Worm (Caenorhabditis elegans): ENCODE data around the gene srt-41.
"Not testable (repeated sequence)": the region's sequence is repeated elsewhere in the genome, so short reads cannot be mapped to it uniquely, and the experiment has no call there.

srt-41 gene

DNA sequence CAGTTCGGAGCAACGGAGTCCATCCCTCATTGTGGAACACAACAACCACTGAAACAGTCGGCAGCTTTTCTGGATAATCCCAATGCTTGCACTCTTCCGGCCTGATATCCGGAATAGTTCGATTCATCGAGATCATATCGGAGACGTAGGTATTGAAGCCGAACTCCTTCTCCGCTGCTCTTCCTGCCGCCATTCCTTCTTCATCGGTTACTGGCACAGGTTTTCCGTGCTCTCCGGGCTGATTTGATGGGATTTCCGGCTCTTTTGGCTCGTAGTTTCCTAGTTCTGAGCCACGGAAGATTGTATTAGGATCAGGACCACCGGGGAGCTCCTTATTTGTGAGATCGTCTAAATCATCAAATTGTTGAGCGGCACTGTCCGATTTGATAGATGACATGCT, 17.1 kb upstream of the srt-41 start:
- TF ChIP-seq ets-7 (tag; optimal IDR thresholded peaks at IDR 0.05): no peak
- TF ChIP-seq tbx-11 (GFP tag; IDR thresholded peaks at IDR 0.05): no peak
- no peak for TF ChIP-seq ceh-36 (tag; optimal IDR thresholded peaks at IDR 0.05)
- TF ChIP-seq flt-1 (GFP tag; IDR thresholded peaks at IDR 0.05): no peak
- no peak for TF ChIP-seq sea-1 (GFP tag; conservative IDR thresholded peaks at IDR 0.05)

DNA sequence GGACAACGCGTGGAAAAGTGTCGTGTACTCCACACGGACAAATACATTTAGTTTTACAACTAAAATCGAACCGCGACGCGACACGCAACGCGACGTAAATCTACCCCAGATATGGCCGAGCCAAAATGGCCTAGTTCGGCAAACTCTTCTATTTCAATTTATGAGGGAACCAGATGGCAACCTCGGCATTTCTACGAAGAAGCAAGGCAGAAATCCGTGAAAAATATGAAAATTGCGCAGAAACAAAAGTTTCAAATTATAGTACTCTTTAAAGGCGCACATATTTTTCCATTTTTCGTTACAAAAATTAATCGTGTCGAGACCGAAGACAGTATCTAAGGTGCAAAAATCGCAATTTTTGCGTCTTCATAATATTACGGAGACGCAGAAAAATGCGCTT, 11.8 kb upstream of the srt-41 start, which contains the start of gene Y46H3A.5:
Gene Y46H3A.5, minus strand, starts transcription at position 101 of the 400 bp plus-strand sequence.
- TF ChIP-seq tra-4 (tag; optimal IDR thresholded peaks at IDR 0.05); tbx-11 (GFP tag; IDR thresholded peaks at IDR 0.05); hnd-1 (tag; optimal IDR thresholded peaks at IDR 0.05): not testable (repeated sequence)

DNA sequence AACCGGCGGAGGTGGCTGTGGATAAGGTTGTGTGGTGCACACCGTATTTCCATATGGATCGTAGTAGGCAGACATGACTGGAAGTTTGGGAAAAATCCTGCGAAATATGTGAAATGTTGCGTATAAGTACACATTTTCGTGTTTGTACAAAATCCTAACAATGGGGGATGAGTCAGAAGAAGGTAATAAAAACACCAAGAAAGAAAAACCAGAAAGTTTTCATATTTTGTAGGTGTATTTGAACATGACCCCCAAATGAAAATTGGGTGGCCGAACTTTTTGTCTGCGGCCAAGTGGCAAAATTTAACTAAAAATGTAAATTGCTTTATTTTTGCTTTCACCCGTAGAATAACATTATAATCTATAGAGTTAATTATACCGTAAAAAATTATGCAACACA, 8.1 kb upstream of the srt-41 start, which contains the start of gene Y46H3A.4:
Gene Y46H3A.4, minus strand, starts transcription at position 101 of the 400 bp plus-strand sequence.
- TF ChIP-seq tra-4 (tag; optimal IDR thresholded peaks at IDR 0.05): no peak
- TF ChIP-seq hmbx-1 (tag; optimal IDR thresholded peaks at IDR 0.05): no peak
- no peak for TF ChIP-seq B0310.2 (tag; optimal IDR thresholded peaks at IDR 0.05)
- no peak for TF ChIP-seq hnd-1 (tag; optimal IDR thresholded peaks at IDR 0.05)
- TF ChIP-seq scrt-1 (GFP tag; IDR thresholded peaks at IDR 0.05): no peak
- no peak for TF ChIP-seq flt-1 (GFP tag; IDR thresholded peaks at IDR 0.05)
- TF ChIP-seq F13C5.2 (tag; optimal IDR thresholded peaks at IDR 0.05): no peak
- TF ChIP-seq aly-1 (tag; optimal IDR thresholded peaks at IDR 0.05): no peak
- no peak for TF ChIP-seq ceh-36 (tag; optimal IDR thresholded peaks at IDR 0.05)
- no peak for TF ChIP-seq hmg-4 (GFP tag; optimal IDR thresholded peaks at IDR 0.05)
- no peak for TF ChIP-seq ama-1 (optimal IDR thresholded peaks at IDR 0.05)
- TF ChIP-seq pes-1 (GFP tag; IDR thresholded peaks at IDR 0.05): no peak
- no peak for TF ChIP-seq ets-7 (tag; optimal IDR thresholded peaks at IDR 0.05)
- no peak for TF ChIP-seq tbx-37 (GFP tag; conservative IDR thresholded peaks at IDR 0.05)
- TF ChIP-seq sea-1 (GFP tag; conservative IDR thresholded peaks at IDR 0.05): no peak
- no peak for TF ChIP-seq tbx-11 (GFP tag; IDR thresholded peaks at IDR 0.05)

DNA sequence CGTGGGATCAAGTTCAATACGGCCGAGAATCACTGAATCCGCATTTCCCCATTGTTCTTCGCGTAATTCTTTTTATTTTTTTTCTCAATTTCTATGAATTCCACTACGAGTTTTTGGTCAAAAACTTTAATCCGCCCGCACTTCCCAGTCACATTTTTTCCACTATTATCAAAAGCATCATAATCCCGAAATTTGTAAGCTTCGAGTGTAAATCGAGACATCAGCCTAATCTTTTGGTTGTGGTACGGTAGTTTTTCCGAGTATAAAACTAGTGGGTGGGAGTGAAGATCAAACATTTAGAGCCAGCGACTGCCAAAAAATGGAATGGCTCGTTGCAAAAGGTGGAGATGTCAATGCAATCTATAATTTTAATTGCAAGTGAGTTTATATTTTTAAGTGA, 4.2 kb upstream of the srt-41 start, which contains the start of gene srt-42:
Gene srt-42, plus strand, starts transcription at position 301 of the 400 bp plus-strand sequence.
- TF ChIP-seq tbx-37 (GFP tag; conservative IDR thresholded peaks at IDR 0.05): no peak
- no peak for TF ChIP-seq tra-4 (tag; optimal IDR thresholded peaks at IDR 0.05)
- no peak for TF ChIP-seq F13C5.2 (tag; optimal IDR thresholded peaks at IDR 0.05)
- no peak for TF ChIP-seq scrt-1 (GFP tag; IDR thresholded peaks at IDR 0.05)
- TF ChIP-seq ceh-13 (GFP tag; optimal IDR thresholded peaks at IDR 0.05): no peak
- TF ChIP-seq hmg-4 (GFP tag; optimal IDR thresholded peaks at IDR 0.05): no peak
- no peak for TF ChIP-seq ama-1 (optimal IDR thresholded peaks at IDR 0.05)
- no peak for TF ChIP-seq pes-1 (GFP tag; IDR thresholded peaks at IDR 0.05)
- no peak for TF ChIP-seq aly-1 (tag; optimal IDR thresholded peaks at IDR 0.05)

DNA sequence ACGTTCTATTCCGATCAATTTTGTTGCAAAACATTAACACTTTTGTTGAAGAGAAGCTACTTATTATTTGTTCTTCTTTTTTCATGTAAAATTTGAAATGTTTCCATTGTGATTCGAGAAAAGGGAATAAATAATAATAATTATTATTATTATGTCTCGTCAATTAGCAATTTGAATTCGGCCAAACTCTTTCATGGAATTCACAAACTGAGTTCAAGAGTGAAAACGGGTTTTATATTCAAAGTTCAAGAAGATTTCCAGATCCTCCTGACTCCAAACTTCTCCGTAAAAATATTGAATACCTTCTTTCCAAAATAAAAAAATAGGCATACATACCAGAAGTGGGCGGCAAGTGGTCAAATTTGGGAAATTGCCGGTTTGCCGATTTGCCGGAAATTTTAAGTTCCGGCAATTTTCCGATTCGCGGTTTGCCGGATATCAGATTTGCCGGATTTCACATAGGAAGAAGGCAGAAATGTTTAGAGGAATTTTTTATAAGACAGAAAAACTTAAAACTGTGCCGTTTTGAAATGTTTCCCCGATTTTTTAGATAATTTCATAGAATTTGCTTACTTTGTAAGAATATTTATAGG, 2.9 kb upstream of the srt-41 start:
- TF ChIP-seq tbx-11 (GFP tag; IDR thresholded peaks at IDR 0.05): no peak
- 0 out of 2 replicates have a peak, but pooled peaks have one; percentile 16 for TF ChIP-seq sea-1 (GFP tag; conservative IDR thresholded peaks at IDR 0.05)

DNA sequence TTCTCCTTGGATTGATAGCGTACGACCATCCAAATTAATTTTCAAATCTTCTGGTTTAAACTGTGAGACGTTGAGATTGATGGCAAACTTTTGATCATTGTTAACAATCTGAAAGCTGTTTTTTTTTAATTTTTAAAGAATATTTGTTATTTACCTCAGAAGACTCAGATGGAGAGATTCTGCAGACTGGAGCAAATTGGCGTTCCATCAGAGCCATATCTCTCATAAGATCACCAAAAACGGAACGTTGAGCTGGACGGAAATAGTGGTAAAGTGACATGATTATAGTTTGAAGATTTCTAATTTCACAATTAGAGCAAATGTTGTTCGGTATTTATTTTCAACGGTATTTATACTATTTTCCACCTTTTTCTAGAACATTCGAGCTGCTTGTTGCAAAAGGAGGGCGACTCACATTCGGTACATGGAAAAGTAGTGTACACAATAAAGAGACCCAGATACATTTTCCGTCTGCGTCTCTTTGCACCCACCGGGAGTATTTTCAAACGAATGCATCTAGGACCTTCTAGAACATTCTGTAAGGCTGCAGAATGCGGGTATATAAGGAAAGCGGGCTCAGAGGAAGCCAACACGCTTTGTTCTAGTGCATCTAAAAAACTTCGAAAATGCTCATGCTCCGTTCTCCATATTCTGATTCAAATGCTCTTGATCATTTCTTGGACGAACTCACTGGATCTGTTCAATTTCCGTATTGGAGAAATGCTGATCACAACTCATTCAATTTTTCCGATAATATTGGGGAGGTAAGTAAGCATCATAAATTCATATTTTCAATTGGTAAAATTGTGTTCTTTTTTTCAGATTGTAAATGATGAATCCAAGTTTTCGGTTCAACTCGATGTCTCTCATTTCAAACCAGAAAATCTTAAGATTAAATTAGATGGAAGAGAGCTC, 2.0 kb upstream of the srt-41 start, which contains the start of the genes hsp-16.2 and hsp-16.41:
Gene hsp-16.2, minus strand, starts transcription at position 313 of the 915 bp plus-strand sequence.
Gene hsp-16.41, plus strand, starts transcription at position 534 of the 915 bp plus-strand sequence.
- TF ChIP-seq ama-1 (optimal IDR thresholded peaks at IDR 0.05) (peak; percentile 76), F13C5.2 (tag; optimal IDR thresholded peaks at IDR 0.05) (no peak)

DNA sequence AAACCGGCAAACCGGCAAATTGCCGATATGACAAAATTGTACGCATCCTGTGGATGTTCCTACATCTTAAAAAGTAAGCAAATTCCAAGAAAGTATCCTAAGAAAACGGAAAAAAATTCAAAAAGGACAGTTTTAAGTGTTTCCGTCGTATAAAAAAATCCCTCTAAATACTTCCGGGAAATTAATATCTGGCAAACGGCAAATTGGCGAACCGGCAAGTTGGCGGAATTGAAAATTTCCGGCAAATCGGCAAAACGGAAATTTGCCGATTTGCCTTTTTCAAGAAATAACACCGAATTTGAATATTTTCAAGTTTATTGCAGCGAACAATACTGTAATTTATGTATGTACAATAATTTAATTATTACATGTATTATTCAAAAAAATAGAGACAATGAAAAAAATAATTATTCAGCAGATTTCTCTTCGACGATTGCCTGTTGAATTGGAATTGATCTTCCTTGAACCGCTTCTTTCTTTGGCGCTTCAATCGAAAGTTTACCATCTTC, 1.1 kb upstream of the srt-41 start:
- TF ChIP-seq ceh-36 (tag; optimal IDR thresholded peaks at IDR 0.05) (no peak), ets-7 (tag; optimal IDR thresholded peaks at IDR 0.05) (no peak), aly-1 (tag; optimal IDR thresholded peaks at IDR 0.05) (no peak), hmbx-1 (tag; optimal IDR thresholded peaks at IDR 0.05) (no peak), tbx-11 (GFP tag; IDR thresholded peaks at IDR 0.05) (no peak), scrt-1 (GFP tag; IDR thresholded peaks at IDR 0.05) (no peak), ceh-13 (GFP tag; optimal IDR thresholded peaks at IDR 0.05) (no peak), ama-1 (optimal IDR thresholded peaks at IDR 0.05) (no peak), hnd-1 (tag; optimal IDR thresholded peaks at IDR 0.05) (no peak), pes-1 (GFP tag; IDR thresholded peaks at IDR 0.05) (no peak), tbx-37 (GFP tag; conservative IDR thresholded peaks at IDR 0.05) (no peak)

DNA sequence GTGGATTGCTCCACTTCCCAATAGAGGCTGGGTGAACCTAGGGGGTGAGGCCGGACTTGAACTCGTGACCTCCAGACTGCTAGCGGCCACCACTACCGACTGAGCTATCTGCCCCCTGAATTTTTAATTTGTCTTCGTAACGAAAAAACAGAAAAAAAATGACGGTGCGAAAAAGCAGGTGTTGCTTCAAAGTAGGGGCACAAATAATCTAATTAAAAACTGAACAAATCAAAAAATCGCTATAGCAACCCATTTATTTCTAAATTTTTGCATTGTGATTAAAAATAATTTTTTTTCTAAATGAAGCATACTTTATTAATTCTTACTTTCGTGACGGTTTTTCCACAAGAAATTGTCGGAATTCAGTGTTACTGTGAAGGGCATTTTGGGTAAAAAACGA, 5.0 kb downstream of the srt-41 start, which contains the start of gene F36H9.10:
Gene F36H9.10, plus strand, starts transcription at position 301 of the 400 bp plus-strand sequence.
- TF ChIP-seq flt-1 (GFP tag; IDR thresholded peaks at IDR 0.05): no peak
